Worm (Caenorhabditis elegans): ENCODE measurements around the gene str-150.

DNA sequence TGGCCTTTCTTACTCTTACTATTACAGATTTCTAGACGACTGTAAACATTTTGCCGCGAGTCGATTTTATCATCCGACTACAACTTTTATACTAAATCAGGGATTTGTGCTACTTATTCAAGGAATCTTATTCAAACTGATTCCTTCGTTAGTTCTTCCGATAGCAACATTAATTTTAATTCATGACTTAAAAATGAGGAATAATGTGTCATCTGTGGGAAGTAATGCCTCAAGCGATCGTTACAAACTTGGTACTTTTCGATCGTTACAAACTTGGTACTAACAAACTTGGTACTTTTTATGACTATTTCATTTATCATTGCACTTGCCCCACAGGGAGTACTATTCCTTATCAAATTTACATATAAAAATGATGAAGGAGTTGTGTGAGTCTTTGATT, 34.4 kb downstream of the str-150 start, which contains the start of gene Y70C5A.4:
- no peak for TF ChIP-seq T22C8.4 (GFP tag; IDR thresholded peaks at IDR 0.05)
- TF ChIP-seq flt-1 (GFP tag; IDR thresholded peaks at IDR 0.05) = no peak
- TF ChIP-seq med-1 (GFP tag; optimal IDR thresholded peaks at IDR 0.05; ENCODE audit: insufficient read depth) = no peak
- no peak for TF ChIP-seq cog-1 (tag; optimal IDR thresholded peaks at IDR 0.05)
